Worm (Caenorhabditis elegans): Measurements from ENCODE around the gene hmit-1.2.

DNA sequence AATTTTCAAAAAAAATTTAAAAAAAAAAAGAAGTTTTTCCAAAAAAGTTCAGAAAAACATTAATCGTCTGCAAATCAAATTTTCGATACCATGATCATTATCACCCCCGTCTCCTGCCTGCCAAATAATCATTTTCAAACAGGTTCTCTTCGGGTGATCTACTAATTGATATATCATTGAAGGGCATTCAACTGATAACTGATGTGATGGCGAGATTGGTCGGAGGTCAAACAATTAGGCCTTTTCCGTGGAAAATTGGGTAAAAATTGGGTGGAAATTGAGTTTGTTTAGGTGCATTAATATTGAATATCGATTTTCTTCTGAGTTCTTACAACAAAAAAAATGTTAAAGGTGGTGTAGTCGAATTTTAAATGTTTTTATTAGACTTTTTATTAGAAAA is 37.4 kb upstream of the hmit-1.2 start, which contains the start of gene Y51A2D.18:
- no peak for TF ChIP-seq ztf-11 (tag; optimal IDR thresholded peaks at IDR 0.05)
- TF ChIP-seq mdl-1 (tag; optimal IDR thresholded peaks at IDR 0.05), result no peak
- no peak for TF ChIP-seq elt-1 (tag; optimal IDR thresholded peaks at IDR 0.05)
- TF ChIP-seq nhr-77 (tag; optimal IDR thresholded peaks at IDR 0.05), result no peak
